Fruit fly (Drosophila melanogaster) whole organism: ENCODE data around the gene Ptp61F.

Experiments
- CG8478 ChIP-seq: fragments of >200 bp; optimal IDR thresholded peaks from 2 replicates; lab custom pipeline; 2018; ENCODE audit warnings: inconsistent platforms
- Dll ChIP-seq: fragments of >200 bp; optimal IDR thresholded peaks from 2 replicates; lab custom pipeline; 2017
- EcR ChIP-seq, 2 experiments: fragments of >200 bp; optimal IDR thresholded peaks; 2 replicates each; lab custom pipeline; 2017; ENCODE audit warnings: missing biosample characterization in 2 of 2, missing genetic modification characterization in 2 of 2, missing genetic modification reagents in 2 of 2
- pan ChIP-seq: fragments of >200 bp; optimal IDR thresholded peaks from 2 replicates; lab custom pipeline; 2017
- psq ChIP-seq: fragments of >200 bp; optimal IDR thresholded peaks from 2 replicates; lab custom pipeline; 2017
- usp ChIP-seq: fragments of >200 bp; optimal IDR thresholded peaks from 2 replicates; lab custom pipeline; 2017; ENCODE audit warnings: missing biosample characterization, missing genetic modification characterization, mixed read lengths

The Ptp61F gene

DNA sequence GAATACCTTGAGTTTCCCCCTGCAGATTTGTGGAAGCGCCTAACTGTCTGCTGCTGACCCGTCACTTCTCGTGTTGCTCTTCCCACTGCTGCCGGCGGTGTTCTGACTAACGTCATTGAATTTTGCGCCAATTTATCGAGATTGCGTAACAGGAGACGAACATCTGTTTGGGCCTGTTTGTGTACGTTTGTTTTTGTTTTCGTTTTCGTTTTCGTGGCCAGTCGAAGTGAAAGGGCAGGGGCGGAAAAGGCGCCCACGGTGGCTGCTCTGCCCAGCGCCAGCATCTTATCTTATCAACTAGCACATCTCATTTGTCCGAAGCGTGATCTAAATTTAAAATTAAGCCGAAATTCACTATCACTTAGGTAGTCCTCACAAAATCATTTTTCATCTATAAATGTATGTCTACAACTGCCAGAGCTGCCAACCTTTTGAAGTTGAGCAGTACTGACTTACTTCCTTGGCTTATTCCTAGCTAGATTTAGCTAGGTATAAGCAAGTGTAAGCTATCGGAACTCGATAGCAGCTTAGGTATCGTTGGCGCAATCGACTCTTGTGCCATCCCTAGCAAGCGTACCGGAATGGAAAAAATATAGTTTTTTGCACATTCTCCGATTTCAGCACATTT lies 167.9 kb downstream of the Ptp61F start, which contains the start of the genes Ctr9 and Nt5a:
TSS of gene Ctr9 (plus strand) at position 220 of the 628 bp plus-strand sequence.
TSS of gene Nt5a (minus strand) at position 414 of the 628 bp plus-strand sequence.
- no peak for TF ChIP-seq pan (lab: Kevin White, UChicago)
- TF ChIP-seq CG8478: no peak
- TF ChIP-seq EcR (GFP tag; optimal IDR thresholded peaks at IDR 0.05; lab: Kevin White, UChicago): no peak
- no peak for TF ChIP-seq psq (lab: Kevin White, UChicago)
- TF ChIP-seq Dll: no peak
- no peak for TF ChIP-seq usp (GFP tag; lab: Kevin White, UChicago)

DNA sequence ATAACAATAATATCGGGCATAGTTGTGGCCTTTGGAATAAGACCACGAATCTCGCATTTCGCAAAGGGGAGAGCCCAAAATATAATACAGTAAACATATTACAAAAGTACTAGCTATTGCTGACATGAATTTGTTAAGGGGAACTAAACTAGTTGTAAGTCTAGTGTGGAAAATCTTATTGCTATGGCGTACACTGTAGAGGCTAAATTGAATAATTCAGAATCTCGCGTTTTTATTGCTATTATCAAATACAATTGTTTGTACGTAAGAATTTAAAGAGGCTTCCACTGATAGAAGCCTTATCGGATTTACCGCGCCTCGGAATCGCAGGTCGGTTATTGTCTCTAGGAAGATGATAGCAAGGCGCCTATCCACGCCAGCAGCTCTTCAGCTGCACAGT lies 169.7 kb downstream of the Ptp61F start:
- TF ChIP-seq EcR (GFP tag; optimal IDR thresholded peaks at IDR 0.05; lab: Kevin White, UChicago): no peak
- no peak for TF ChIP-seq usp (GFP tag; lab: Kevin White, UChicago)
- no peak for TF ChIP-seq CG8478
- TF ChIP-seq psq (lab: Kevin White, UChicago): no peak

DNA sequence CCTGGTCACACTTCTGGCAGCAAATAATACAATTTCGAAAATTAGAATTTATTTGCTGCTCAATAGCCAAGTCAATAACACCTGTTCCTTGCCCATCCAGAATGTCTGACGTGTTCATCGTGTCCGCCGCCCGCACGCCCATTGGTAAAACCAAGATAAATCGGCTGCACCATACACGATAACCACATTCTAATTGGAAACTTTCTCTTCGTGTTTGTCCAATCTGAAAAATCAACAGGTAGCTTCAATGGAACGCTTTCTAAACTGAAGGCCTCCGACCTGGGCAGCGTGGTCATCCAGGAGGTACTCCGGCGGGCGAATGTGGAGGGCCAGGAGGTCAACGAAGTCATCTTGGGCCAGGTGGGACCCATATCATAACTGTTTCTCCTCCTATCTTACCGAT lies 172.1 kb downstream of the Ptp61F start:
- TF ChIP-seq Dll: no peak

DNA sequence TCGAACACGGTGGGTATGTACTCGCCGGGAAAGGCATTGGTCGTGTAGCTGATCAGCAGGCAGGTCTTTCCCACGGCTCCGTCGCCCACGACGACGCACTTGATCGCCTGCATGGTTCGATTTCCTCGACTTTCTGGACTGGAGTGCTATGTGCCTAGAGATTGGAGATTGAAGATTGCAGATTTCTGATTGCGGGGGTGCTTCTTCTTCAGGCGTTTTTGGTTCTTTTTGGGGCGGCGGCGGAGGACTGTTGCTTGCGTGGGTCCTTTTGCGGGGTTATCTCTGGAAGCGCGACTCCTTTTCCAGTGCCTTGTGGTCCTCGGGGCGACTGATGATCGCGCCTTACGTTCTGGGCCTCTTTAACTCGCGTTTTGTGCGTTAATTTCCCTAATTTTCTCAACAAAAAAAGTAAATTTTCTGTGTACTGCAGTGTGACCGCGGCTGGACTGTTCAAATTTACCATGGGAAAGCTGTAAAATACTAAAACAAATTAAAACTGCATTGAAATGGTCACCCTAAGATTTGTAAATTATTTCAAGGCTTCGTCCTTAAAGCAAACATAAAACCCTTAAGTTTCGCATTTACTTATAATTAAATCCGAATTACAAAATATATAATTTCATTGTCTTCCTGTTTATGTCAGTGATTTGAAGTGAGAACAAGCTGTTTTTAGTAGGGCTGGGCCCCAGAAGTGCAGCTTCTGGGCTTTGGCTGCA lies 172.7 kb downstream of the Ptp61F start, which contains the start of the genes Rac1 and Acat2:
TSS of gene Rac1 (minus strand) at position 450 of the 716 bp plus-strand sequence.
TSS of gene Acat2 (plus strand) at position 711 of the 716 bp plus-strand sequence.
- TF ChIP-seq usp (GFP tag; lab: Kevin White, UChicago): no peak
- no peak for TF ChIP-seq CG8478
- no peak for TF ChIP-seq pan (lab: Kevin White, UChicago)
- no peak for TF ChIP-seq Dll
- TF ChIP-seq psq (lab: Kevin White, UChicago): no peak
- no peak for TF ChIP-seq EcR (GFP tag; optimal IDR thresholded peaks at IDR 0.05; lab: Kevin White, UChicago)

DNA sequence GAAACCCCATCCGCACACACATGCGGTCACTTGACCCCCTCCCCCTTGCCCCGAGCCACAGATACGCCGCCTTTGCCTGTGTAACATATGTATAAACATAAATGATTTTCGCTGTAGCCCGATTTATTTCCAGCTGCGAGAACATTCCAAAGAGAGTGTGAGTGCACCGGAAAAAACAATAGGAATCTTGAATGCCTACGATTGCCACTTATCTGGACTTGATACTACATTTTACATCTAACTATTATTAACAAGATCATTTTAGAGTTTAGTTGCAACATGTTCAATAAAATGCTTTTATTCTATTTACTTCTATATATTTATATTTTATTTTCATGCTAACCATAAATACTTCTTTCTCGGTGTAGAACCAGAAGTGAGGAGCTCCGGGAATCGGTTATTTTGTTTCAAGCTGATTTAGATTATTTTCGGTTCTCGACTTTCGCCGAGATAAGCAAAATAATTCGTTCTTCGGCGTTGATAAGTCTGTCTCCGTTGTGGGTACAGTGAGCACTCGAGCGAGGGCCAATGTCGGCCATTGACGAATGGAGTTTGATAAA lies 174.9 kb downstream of the Ptp61F start:
- TF ChIP-seq CG8478 (no peak), pan (lab: Kevin White, UChicago) (no peak), Dll (no peak), usp (GFP tag; lab: Kevin White, UChicago) (no peak)

DNA sequence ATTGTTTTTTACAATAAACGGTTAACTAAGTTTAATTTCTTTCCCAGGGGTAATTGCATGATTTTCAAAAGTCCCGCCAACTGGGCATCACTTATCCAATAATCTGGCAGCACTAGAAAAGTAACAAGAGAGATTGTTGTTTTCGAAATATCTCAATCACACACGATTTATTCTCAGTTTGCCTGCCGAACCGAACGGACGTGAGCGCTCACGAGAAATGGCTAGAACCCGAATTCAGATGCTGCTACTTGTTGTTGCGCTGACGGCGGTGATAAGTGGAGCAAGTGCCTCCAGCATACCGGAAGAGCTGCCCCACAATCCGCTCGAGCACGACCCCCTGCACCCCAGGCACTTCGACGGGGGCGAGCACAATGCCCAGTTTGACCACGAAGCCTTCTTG lies 176.5 kb downstream of the Ptp61F start, which contains the start of gene scf:
TSS of gene scf (plus strand) at position 164 of the 400 bp plus-strand sequence.
- TF ChIP-seq Dll (no peak), EcR (GFP tag; optimal IDR thresholded peaks at IDR 0.05; lab: Kevin White, UChicago) (no peak), pan (lab: Kevin White, UChicago) (no peak), usp (GFP tag; lab: Kevin White, UChicago) (no peak), CG8478 (no peak), psq (lab: Kevin White, UChicago) (no peak)

DNA sequence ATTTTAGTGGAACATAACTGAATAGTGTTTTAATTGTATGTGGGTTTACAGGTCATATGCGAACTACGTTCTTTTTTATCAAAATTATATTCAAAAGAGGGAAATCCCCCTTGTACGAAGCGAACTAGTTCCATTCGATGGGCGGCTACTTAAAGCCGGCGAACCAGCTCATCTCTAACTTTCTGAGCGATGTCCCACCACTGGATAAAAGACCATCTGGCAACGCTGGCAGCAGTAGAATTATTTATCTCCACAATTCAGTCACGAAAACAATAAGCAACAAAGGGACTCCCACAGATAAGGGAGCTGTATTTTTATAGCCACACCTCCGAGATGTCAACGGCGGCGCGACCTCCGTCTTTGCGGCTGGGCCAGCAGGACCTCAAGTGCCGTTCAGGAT lies 179.4 kb downstream of the Ptp61F start, which contains the start of gene Rabex-5:
TSS of gene Rabex-5 (plus strand) at position 221 of the 400 bp plus-strand sequence.
- TF ChIP-seq usp (GFP tag; lab: Kevin White, UChicago) (no peak), psq (lab: Kevin White, UChicago) (no peak), EcR (GFP tag; optimal IDR thresholded peaks at IDR 0.05; lab: Kevin White, UChicago) (no peak), CG8478 (no peak), Dll (no peak), pan (lab: Kevin White, UChicago) (no peak)

DNA sequence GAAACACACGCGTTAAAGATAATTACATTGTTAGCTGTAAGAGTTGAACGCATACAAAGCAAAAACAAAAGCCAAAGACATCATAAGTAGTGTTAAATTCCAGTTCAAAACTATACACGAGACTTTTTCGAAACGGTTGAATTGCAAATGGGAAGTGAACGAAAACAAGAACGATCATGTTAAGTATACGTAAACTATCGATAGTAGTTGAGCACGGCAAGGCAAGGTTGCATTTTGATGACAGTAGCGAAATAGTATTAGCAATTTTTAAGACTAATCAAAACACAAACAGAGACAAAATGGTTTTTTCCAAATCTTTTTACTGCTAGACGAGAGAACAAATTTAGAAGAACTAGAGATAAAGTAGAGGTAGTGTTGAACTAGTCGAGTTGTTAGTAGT lies 180.2 kb downstream of the Ptp61F start:
- TF ChIP-seq CG8478 (no peak), EcR (GFP tag; optimal IDR thresholded peaks at IDR 0.05; lab: Kevin White, UChicago) (no peak)
